Worm (Caenorhabditis elegans) whole organism, young adult: ENCODE results near the gene npp-18.

Experiments used
- C17E4.6 ChIP-seq: fragments of 200-800 bp; sonication (Bioruptor generic); IDR thresholded peaks from 2 replicates; pipeline ENCODE4 v1.3.6; 2022; ENCODE audit warnings: missing genetic modification reagents, missing genetic modification characterization, missing compliant biosample characterization
- D2030.7 ChIP-seq: fragments of 200-800 bp; sonication (Bioruptor generic); IDR thresholded peaks from 2 replicates; pipeline ENCODE4 v1.3.6; 2022; ENCODE audit warnings: missing genetic modification reagents, missing genetic modification characterization, missing compliant biosample characterization
- F10E7.11 ChIP-seq: sonication (generic microtip); optimal IDR thresholded peaks from 2 replicates; lab custom pipeline; 2017; ENCODE audit warnings: mild to moderate bottlenecking, missing genetic modification characterization, moderate library complexity, missing compliant biosample characterization
- F22D6.2 ChIP-seq: sonication (generic microtip); optimal IDR thresholded peaks from 2 replicates; lab custom pipeline; 2016; ENCODE audit warnings: mild to moderate bottlenecking, missing genetic modification characterization, missing compliant biosample characterization
- F37B4.10 ChIP-seq: fragments of 200-800 bp; sonication (Bioruptor generic); IDR thresholded peaks from 2 replicates; pipeline ENCODE4 v1.3.6; 2022; ENCODE audit warnings: missing genetic modification characterization, missing compliant biosample characterization
- F39B2.1 ChIP-seq: fragments of 200-800 bp; sonication (Bioruptor generic); IDR thresholded peaks from 2 replicates; pipeline ENCODE4 v1.3.6; 2022; ENCODE audit warnings: missing genetic modification reagents, missing genetic modification characterization, missing compliant biosample characterization
- F57A8.1 ChIP-seq: fragments of 200-800 bp; sonication (Bioruptor generic); optimal IDR thresholded peaks from 2 replicates; lab custom pipeline; 2018; ENCODE audit warnings: mild to moderate bottlenecking, missing genetic modification characterization, moderate library complexity, missing compliant biosample characterization
- K11D2.4 ChIP-seq: fragments of 200-800 bp; sonication (Bioruptor generic); IDR thresholded peaks from 2 replicates; pipeline ENCODE4 v1.3.6; 2022; ENCODE audit warnings: missing genetic modification reagents, missing genetic modification characterization, missing compliant biosample characterization
- T07F8.4 ChIP-seq: sonication (generic microtip); optimal IDR thresholded peaks from 2 replicates; lab custom pipeline; 2016; ENCODE audit warnings: mild to moderate bottlenecking, missing genetic modification characterization, moderate library complexity, missing compliant biosample characterization
- Y53G8AR.9 ChIP-seq: fragments of 200-800 bp; sonication (Bioruptor generic); conservative IDR thresholded peaks from 2 replicates; pipeline ENCODE4 v1.3.6; 2022; ENCODE audit warnings: missing genetic modification reagents, missing genetic modification characterization, missing compliant biosample characterization
- Y67H2A.10 ChIP-seq: fragments of 200-800 bp; sonication (Bioruptor generic); conservative IDR thresholded peaks from 2 replicates; pipeline ENCODE4 v1.3.6; 2022; ENCODE audit warnings: missing genetic modification reagents, missing genetic modification characterization, missing compliant biosample characterization
- ZK185.1 ChIP-seq: sonication (generic microtip); optimal IDR thresholded peaks from 2 replicates; lab custom pipeline; 2016; ENCODE audit warnings: mild to moderate bottlenecking, missing genetic modification characterization, missing compliant biosample characterization; ENCODE audit not compliant: poor library complexity, severe bottlenecking
- bed-1 ChIP-seq: fragments of 200-800 bp; sonication (Bioruptor generic); IDR thresholded peaks from 2 replicates; pipeline ENCODE4 v1.3.6; 2022; ENCODE audit warnings: missing genetic modification reagents, missing genetic modification characterization, missing compliant biosample characterization
- ccch-3 ChIP-seq: fragments of 200-800 bp; sonication (Bioruptor generic); optimal IDR thresholded peaks from 2 replicates; lab custom pipeline; 2018; ENCODE audit warnings: mild to moderate bottlenecking, missing genetic modification characterization, missing compliant biosample characterization
- ceh-100 ChIP-seq: fragments of 200-800 bp; sonication (Bioruptor generic); IDR thresholded peaks from 2 replicates; pipeline ENCODE4 v1.3.6; 2022; ENCODE audit warnings: missing genetic modification reagents, missing genetic modification characterization, missing compliant biosample characterization
- ceh-40 ChIP-seq: fragments of 200-800 bp; sonication (Bioruptor generic); IDR thresholded peaks from 2 replicates; pipeline ENCODE4 v1.3.6; 2022; ENCODE audit warnings: missing genetic modification characterization, missing compliant biosample characterization
- dox-1 ChIP-seq: fragments of 200-800 bp; sonication (Bioruptor generic); IDR thresholded peaks from 2 replicates; pipeline ENCODE4 v1.3.6; 2022; ENCODE audit warnings: missing genetic modification reagents, missing genetic modification characterization, missing compliant biosample characterization
- efl-1 ChIP-seq: fragments of 150-350 bp; optimal IDR thresholded peaks from 2 replicates; lab custom pipeline; 2014; ENCODE audit warnings: missing biosample characterization, missing genetic modification reagents, missing genetic modification characterization
- gei-17 ChIP-seq: fragments of 200-800 bp; sonication (Bioruptor generic); optimal IDR thresholded peaks from 2 replicates; lab custom pipeline; 2018; ENCODE audit warnings: mild to moderate bottlenecking, missing genetic modification characterization, missing compliant biosample characterization
- him-1 ChIP-seq: sonication (generic microtip); optimal IDR thresholded peaks from 2 replicates; lab custom pipeline; 2016; ENCODE audit warnings: missing genotype, missing genetic modification reagents, missing genetic modification characterization, missing compliant biosample characterization
- let-526 ChIP-seq: fragments of 200-800 bp; sonication (Bioruptor generic); IDR thresholded peaks from 2 replicates; pipeline ENCODE4 v1.3.6; 2022; ENCODE audit warnings: missing genetic modification reagents, missing genetic modification characterization, missing compliant biosample characterization
- lir-1 ChIP-seq: fragments of 200-800 bp; sonication (Bioruptor generic); conservative IDR thresholded peaks from 2 replicates; pipeline ENCODE4 v1.3.6; 2022; ENCODE audit warnings: missing genetic modification reagents, missing genetic modification characterization, missing compliant biosample characterization
- lsl-1 ChIP-seq: fragments of 200-800 bp; sonication (Bioruptor generic); optimal IDR thresholded peaks from 2 replicates; lab custom pipeline; 2018; ENCODE audit warnings: mild to moderate bottlenecking, missing genetic modification characterization, moderate library complexity, missing compliant biosample characterization
- madf-3 ChIP-seq: fragments of 200-800 bp; sonication (Bioruptor generic); IDR thresholded peaks from 2 replicates; pipeline ENCODE4 v1.3.6; 2022; ENCODE audit warnings: missing genetic modification reagents, missing genetic modification characterization, missing compliant biosample characterization
- mes-4 ChIP-seq: sonication (generic microtip); optimal IDR thresholded peaks from 2 replicates; lab custom pipeline; 2016; ENCODE audit warnings: missing genotype, missing genetic modification characterization, missing compliant biosample characterization
- mxl-1 ChIP-seq: sonication (generic microtip); optimal IDR thresholded peaks from 2 replicates; lab custom pipeline; 2016; ENCODE audit warnings: missing genetic modification characterization, missing compliant biosample characterization
- nfya-1 ChIP-seq: sonication (generic microtip); optimal IDR thresholded peaks from 2 replicates; lab custom pipeline; 2017; ENCODE audit warnings: antibody characterized with exemption, missing compliant biosample characterization, missing genetic modification characterization, borderline replicate concordance; ENCODE audit not compliant: insufficient read depth
- nhr-80 ChIP-seq: sonication (generic microtip); optimal IDR thresholded peaks from 2 replicates; lab custom pipeline; 2016; ENCODE audit warnings: missing genetic modification characterization, missing compliant biosample characterization
- nhr-90 ChIP-seq: sonication (generic microtip); optimal IDR thresholded peaks from 2 replicates; lab custom pipeline; 2016; ENCODE audit warnings: missing genotype, mild to moderate bottlenecking, missing genetic modification characterization, missing compliant biosample characterization
- rec-8 ChIP-seq, 2 experiments: sonication (generic microtip); optimal IDR thresholded peaks; 2 replicates each; lab custom pipeline; 2016; ENCODE audit warnings: mild to moderate bottlenecking in 2 of 2, missing genetic modification characterization in 2 of 2, missing genetic modification reagents in 2 of 2, missing genotype in 2 of 2, missing biosample characterization in 1 of 2, missing compliant biosample characterization in 1 of 2, moderate library complexity in 1 of 2
- repo-1 ChIP-seq: sonication (generic microtip); optimal IDR thresholded peaks from 2 replicates; lab custom pipeline; 2017; ENCODE audit warnings: mild to moderate bottlenecking, missing genetic modification characterization, missing compliant biosample characterization
- snpc-1.3 ChIP-seq: sonication (generic microtip); optimal IDR thresholded peaks from 2 replicates; lab custom pipeline; 2017; ENCODE audit warnings: missing genetic modification characterization, mild to moderate bottlenecking, missing compliant biosample characterization, antibody characterized with exemption, moderate library complexity, missing genotype, missing genetic modification reagents; ENCODE audit not compliant: insufficient read depth
- tbp1 ChIP-seq: fragments of 200-800 bp; sonication (Bioruptor generic); optimal IDR thresholded peaks from 2 replicates; lab custom pipeline; 2018; ENCODE audit warnings: mild to moderate bottlenecking, missing genetic modification characterization, missing compliant biosample characterization
- tlf-1 ChIP-seq: fragments of 200-800 bp; sonication (Bioruptor generic); optimal IDR thresholded peaks from 2 replicates; lab custom pipeline; 2018; ENCODE audit warnings: mild to moderate bottlenecking, missing genetic modification characterization, missing compliant biosample characterization
- unc-62 ChIP-seq: fragments of 150-350 bp; optimal IDR thresholded peaks from 2 replicates; lab custom pipeline; 2014; ENCODE audit warnings: missing biosample characterization, missing genetic modification reagents, missing genetic modification characterization
- zfh-2 ChIP-seq: fragments of 200-800 bp; sonication (Bioruptor generic); conservative IDR thresholded peaks from 2 replicates; pipeline ENCODE4 v1.3.6; 2022; ENCODE audit warnings: missing genetic modification reagents, missing genetic modification characterization, missing compliant biosample characterization
- zim-3 ChIP-seq: sonication (generic microtip); optimal IDR thresholded peaks from 2 replicates; lab custom pipeline; 2017; ENCODE audit warnings: mild to moderate bottlenecking, missing genetic modification characterization, moderate library complexity, missing compliant biosample characterization
- ztf-28 ChIP-seq: fragments of 200-800 bp; sonication (Bioruptor generic); IDR thresholded peaks from 2 replicates; pipeline ENCODE4 v1.3.6; 2022; ENCODE audit warnings: missing genetic modification reagents, missing genetic modification characterization, missing compliant biosample characterization

The npp-18 gene

ce11 chrIII:13317383-13317911 is 20.8 kb downstream of the npp-18 start:
- TF ChIP-seq unc-62 (no peak), mxl-1 (tag; lab: Kevin White, UChicago) (no peak), nhr-80 (tag; lab: Kevin White, UChicago) (no peak), C17E4.6 (GFP tag; lab: Robert Waterston, UW) (no peak), nfya-1 (tag; lab: Kevin White, UChicago) (no peak), let-526 (no peak), tlf-1 (GFP tag; lab: Kevin White, UChicago) (no peak)

ce11 chrIII:13322578-13322977 is 25.9 kb downstream of the npp-18 start, which contains the start of gene F53A2.11:
F53A2.11 (minus strand) TSS chrIII:13322678.
- no peak for TF ChIP-seq bed-1 (GFP tag; lab: Robert Waterston, UW)
- TF ChIP-seq dox-1 (GFP tag; lab: Robert Waterston, UW), result no peak
- no peak for TF ChIP-seq him-1 (tag; lab: Kevin White, UChicago)
- no peak for TF ChIP-seq F57A8.1 (GFP tag; lab: Kevin White, UChicago)
- no peak for TF ChIP-seq zim-3
- no peak for TF ChIP-seq F37B4.10 (GFP tag; lab: Robert Waterston, UW)
- no peak for TF ChIP-seq zfh-2 (GFP tag; lab: Robert Waterston, UW)
- no peak for TF ChIP-seq nhr-90 (tag; lab: Kevin White, UChicago)

ce11 chrIII:13324739-13325138 is 28.1 kb downstream of the npp-18 start, which contains the start of gene F53A2.1:
F53A2.1 (minus strand) TSS chrIII:13324839.
- TF ChIP-seq F37B4.10 (GFP tag; lab: Robert Waterston, UW) (no peak), rec-8 (tag; optimal IDR thresholded peaks at IDR 0.05; lab: Kevin White, UChicago) (no peak), D2030.7 (no peak), ceh-40 (GFP tag; lab: Robert Waterston, UW) (no peak), gei-17 (GFP tag; lab: Kevin White, UChicago) (no peak), T07F8.4 (tag; lab: Kevin White, UChicago) (no peak), K11D2.4 (GFP tag; lab: Robert Waterston, UW) (no peak), ZK185.1 (tag; lab: Kevin White, UChicago) (no peak), nhr-80 (tag; lab: Kevin White, UChicago) (no peak), tbp1 (GFP tag; lab: Kevin White, UChicago) (no peak), zfh-2 (GFP tag; lab: Robert Waterston, UW) (no peak), snpc-1.3 (tag; lab: Kevin White, UChicago) (no peak), bed-1 (GFP tag; lab: Robert Waterston, UW) (no peak)
- TF ChIP-seq, all 124 proteins: peak for 0

ce11 chrIII:13328911-13329310 is 32.3 kb downstream of the npp-18 start:
- TF ChIP-seq repo-1 (tag; lab: Kevin White, UChicago), result no peak
- no peak for TF ChIP-seq F10E7.11 (tag; lab: Kevin White, UChicago)
- TF ChIP-seq mes-4 (tag; lab: Kevin White, UChicago), result no peak
- TF ChIP-seq efl-1, result no peak
- TF ChIP-seq Y67H2A.10 (GFP tag; lab: Robert Waterston, UW), result no peak
- TF ChIP-seq ztf-28 (GFP tag; lab: Robert Waterston, UW), result no peak

- TF ChIP-seq Y53G8AR.9 (GFP tag; lab: Robert Waterston, UW) (no peak), mes-4 (tag; lab: Kevin White, UChicago) (no peak), ccch-3 (GFP tag; lab: Kevin White, UChicago) (no peak), F37B4.10 (GFP tag; lab: Robert Waterston, UW) (no peak), ceh-100 (no peak), F22D6.2 (tag; lab: Kevin White, UChicago) (no peak), K11D2.4 (GFP tag; lab: Robert Waterston, UW) (no peak), unc-62 (no peak), lir-1 (GFP tag; lab: Robert Waterston, UW) (no peak), F39B2.1 (no peak), lsl-1 (no peak), madf-3 (GFP tag; lab: Robert Waterston, UW) (no peak)
- TF ChIP-seq, all 124 proteins: peak for 0
These were observed 37.1 kb downstream of the npp-18 start, which contains the start of gene sdz-20 for ce11 chrIII:13333754-13334153. sdz-20 (plus strand) TSS chrIII:13334054.
